Fruit fly (Drosophila melanogaster) whole organism, embryonic: ENCODE data around the gene Lgr3.
A peak's percentile ranks its signal among the peaks of the same experiment; 100 is the strongest.

Experiments
- CG1024 ChIP-seq: fragments of 200-800 bp; sonication (Bioruptor generic); IDR thresholded peaks from 2 replicates; pipeline ENCODE4 v1.3.6; 2022; ENCODE audit warnings: missing biosample characterization, missing genetic modification characterization
- CG10979 ChIP-seq: fragments of 200-800 bp; sonication (Bioruptor generic); optimal IDR thresholded peaks from 2 replicates; lab custom pipeline; 2018; ENCODE audit warnings: missing biosample characterization, mild to moderate bottlenecking, missing genetic modification characterization, moderate library complexity
- CG11456 ChIP-seq: fragments of 200-800 bp; sonication (Bioruptor generic); IDR thresholded peaks from 3 replicates; pipeline ENCODE4 v1.3.6; 2022; ENCODE audit warnings: missing biosample characterization, missing genetic modification characterization
- CG11504 ChIP-seq: fragments of 200-800 bp; sonication (Bioruptor generic); optimal IDR thresholded peaks from 3 replicates; lab custom pipeline; 2019; ENCODE audit warnings: missing biosample characterization, mild to moderate bottlenecking, missing genetic modification characterization, moderate library complexity
- CG1233 ChIP-seq: fragments of 200-800 bp; sonication (Bioruptor generic); optimal IDR thresholded peaks from 4 replicates; lab custom pipeline; 2018; ENCODE audit warnings: missing biosample characterization, mild to moderate bottlenecking, missing genetic modification characterization
- CG13775 ChIP-seq: fragments of 200-800 bp; sonication (Bioruptor generic); optimal IDR thresholded peaks from 3 replicates; lab custom pipeline; 2017; ENCODE audit warnings: missing biosample characterization, mild to moderate bottlenecking, missing genetic modification characterization
- CG13894 ChIP-seq: fragments of 200-800 bp; sonication (Bioruptor generic); optimal IDR thresholded peaks from 3 replicates; lab custom pipeline; 2018; ENCODE audit warnings: missing biosample characterization, mild to moderate bottlenecking, missing genetic modification characterization, moderate library complexity
- CG14014 ChIP-seq: fragments of 200-800 bp; sonication (Bioruptor generic); IDR thresholded peaks from 2 replicates; pipeline ENCODE4 v1.3.6; 2022; ENCODE audit warnings: missing biosample characterization, missing genetic modification characterization
- CG17385 ChIP-seq: fragments of 200-800 bp; sonication (Bioruptor generic); optimal IDR thresholded peaks from 3 replicates; lab custom pipeline; 2018; ENCODE audit warnings: missing biosample characterization, mild to moderate bottlenecking, missing genetic modification characterization
- CG17829 ChIP-seq: fragments of 200-800 bp; optimal IDR thresholded peaks from 2 replicates; lab custom pipeline; 2019; ENCODE audit warnings: missing biosample characterization, mild to moderate bottlenecking, missing genetic modification characterization, moderate library complexity
- CG31365 ChIP-seq: fragments of 200-800 bp; sonication (Bioruptor generic); optimal IDR thresholded peaks from 2 replicates; lab custom pipeline; 2018; ENCODE audit warnings: missing biosample characterization, mild to moderate bottlenecking, missing genetic modification characterization
- CG32767 ChIP-seq: fragments of 200-800 bp; sonication (Bioruptor generic); IDR thresholded peaks from 2 replicates; pipeline ENCODE4 v1.3.6; 2022; ENCODE audit warnings: missing biosample characterization, missing genetic modification characterization
- CG3281 ChIP-seq: fragments of 200-800 bp; sonication (Bioruptor generic); optimal IDR thresholded peaks from 3 replicates; lab custom pipeline; 2017; ENCODE audit warnings: missing biosample characterization, mild to moderate bottlenecking, missing genetic modification characterization
- CG34376 ChIP-seq: fragments of 200-800 bp; sonication (Bioruptor generic); optimal IDR thresholded peaks from 2 replicates; lab custom pipeline; 2018; ENCODE audit warnings: missing biosample characterization, mild to moderate bottlenecking, missing genetic modification characterization
- CG5180 ChIP-seq: fragments of 200-800 bp; sonication (Bioruptor generic); optimal IDR thresholded peaks from 3 replicates; lab custom pipeline; 2017; ENCODE audit warnings: missing biosample characterization, missing genetic modification characterization, mild to moderate bottlenecking, moderate library complexity, missing genetic modification reagents
- CG6683 ChIP-seq: fragments of 200-800 bp; sonication (Bioruptor generic); optimal IDR thresholded peaks from 2 replicates; lab custom pipeline; 2017; ENCODE audit warnings: missing biosample characterization, mild to moderate bottlenecking, missing genetic modification characterization, missing genetic modification reagents
- CG6689 ChIP-seq: fragments of 200-800 bp; sonication (Bioruptor generic); IDR thresholded peaks from 2 replicates; pipeline ENCODE4 v1.3.6; 2022; ENCODE audit warnings: missing biosample characterization, missing genetic modification characterization
- CG6854 ChIP-seq: fragments of 200-800 bp; sonication (Bioruptor generic); optimal IDR thresholded peaks from 3 replicates; lab custom pipeline; 2017; ENCODE audit warnings: missing biosample characterization, mild to moderate bottlenecking, missing genetic modification characterization
- CG7786 ChIP-seq: fragments of 200-800 bp; sonication (Bioruptor generic); optimal IDR thresholded peaks from 2 replicates; lab custom pipeline; 2016; ENCODE audit warnings: missing biosample characterization, missing genetic modification characterization
- CG8281 ChIP-seq: fragments of 200-800 bp; sonication (Bioruptor generic); optimal IDR thresholded peaks from 2 replicates; lab custom pipeline; 2018; ENCODE audit warnings: missing biosample characterization, mild to moderate bottlenecking, missing genetic modification characterization, moderate library complexity
- CrebB ChIP-seq: fragments of 200-800 bp; sonication (Bioruptor generic); optimal IDR thresholded peaks from 3 replicates; lab custom pipeline; 2018; ENCODE audit warnings: missing biosample characterization, mild to moderate bottlenecking, missing genetic modification characterization
- Dip3 ChIP-seq: fragments of 200-800 bp; sonication (Bioruptor generic); optimal IDR thresholded peaks from 3 replicates; lab custom pipeline; 2016; ENCODE audit warnings: missing biosample characterization, missing genetic modification characterization
- Dref ChIP-seq: fragments of 200-800 bp; sonication (Bioruptor generic); IDR thresholded peaks from 2 replicates; pipeline ENCODE4 v1.3.6; 2022; ENCODE audit warnings: missing biosample characterization, missing genetic modification characterization
- ERR ChIP-seq: fragments of 200-800 bp; sonication (Bioruptor generic); optimal IDR thresholded peaks from 2 replicates; lab custom pipeline; 2016; ENCODE audit warnings: missing biosample characterization, missing genetic modification characterization
- Ets97D ChIP-seq: fragments of 200-800 bp; sonication (Bioruptor generic); optimal IDR thresholded peaks from 3 replicates; lab custom pipeline; 2016; ENCODE audit warnings: missing biosample characterization, missing genetic modification characterization
- Fer1 ChIP-seq: fragments of 200-800 bp; sonication (Bioruptor generic); optimal IDR thresholded peaks from 2 replicates; lab custom pipeline; 2017; ENCODE audit warnings: missing biosample characterization, mild to moderate bottlenecking, missing genetic modification characterization
- Fer2 ChIP-seq: fragments of 200-800 bp; sonication (Bioruptor generic); optimal IDR thresholded peaks from 2 replicates; lab custom pipeline; 2018; ENCODE audit warnings: missing biosample characterization, mild to moderate bottlenecking, missing genetic modification characterization, moderate library complexity
- GATAe ChIP-seq: fragments of 200-800 bp; sonication (Bioruptor generic); conservative IDR thresholded peaks from 2 replicates; pipeline ENCODE4 v1.3.6; 2022; ENCODE audit warnings: missing biosample characterization, missing genetic modification characterization
- Hand ChIP-seq: fragments of 200-800 bp; sonication (Bioruptor generic); optimal IDR thresholded peaks from 2 replicates; lab custom pipeline; 2017; ENCODE audit warnings: mild to moderate bottlenecking, missing biosample characterization, missing genetic modification reagents, missing genetic modification characterization
- HmgZ ChIP-seq: fragments of 200-800 bp; sonication (Bioruptor generic); optimal IDR thresholded peaks from 2 replicates; lab custom pipeline; 2018; ENCODE audit warnings: missing biosample characterization, mild to moderate bottlenecking, missing genetic modification characterization
- Max ChIP-seq: fragments of 200-800 bp; sonication (Bioruptor generic); optimal IDR thresholded peaks from 2 replicates; lab custom pipeline; 2016; ENCODE audit warnings: missing biosample characterization, mild to moderate bottlenecking, missing genetic modification characterization
- Med ChIP-seq: fragments of 200-800 bp; sonication (Bioruptor generic); peaks from one replicate; lab custom pipeline; 2016; ENCODE audit warnings: missing biosample characterization, missing genetic modification characterization, mild to moderate bottlenecking, inconsistent platforms, moderate library complexity
- PHDP ChIP-seq: fragments of 200-800 bp; sonication (Bioruptor generic); optimal IDR thresholded peaks from 3 replicates; lab custom pipeline; 2018; ENCODE audit warnings: missing biosample characterization, mild to moderate bottlenecking, missing genetic modification characterization, moderate library complexity
- Taf1 ChIP-seq: fragments of 200-800 bp; sonication (Bioruptor generic); IDR thresholded peaks from 2 replicates; pipeline ENCODE4 v1.3.6; 2022; ENCODE audit warnings: missing biosample characterization, missing genetic modification characterization
- Xbp1 ChIP-seq: fragments of 200-800 bp; sonication (Bioruptor generic); optimal IDR thresholded peaks from 3 replicates; lab custom pipeline; 2016; ENCODE audit warnings: missing biosample characterization, mild to moderate bottlenecking, missing genetic modification characterization
- chinmo ChIP-seq: fragments of 200-800 bp; sonication (Bioruptor generic); IDR thresholded peaks from 4 replicates; pipeline ENCODE4 v1.3.6; 2022; ENCODE audit warnings: missing biosample characterization, missing genetic modification characterization; ENCODE audit not compliant: partially characterized antibody
- dimm ChIP-seq: fragments of 200-800 bp; sonication (Bioruptor generic); IDR thresholded peaks from 2 replicates; pipeline ENCODE4 v1.3.6; 2022; ENCODE audit warnings: missing biosample characterization, missing genetic modification characterization
- esg ChIP-seq: fragments of 200-800 bp; sonication (Bioruptor generic); conservative IDR thresholded peaks from 2 replicates; pipeline ENCODE4 v1.3.6; 2022; ENCODE audit warnings: missing biosample characterization, missing genetic modification characterization
- eve ChIP-seq, 2 experiments: fragments of >200 bp; optimal IDR thresholded peaks; 2 replicates each; lab custom pipeline; 2017; ENCODE audit warnings: missing biosample characterization in 2 of 2, missing genetic modification characterization in 2 of 2
- hkb ChIP-seq, 2 experiments: fragments of 200-800 bp in 1 of 2; fragments of >200 bp in 1 of 2; sonication (Bioruptor generic) in 1 of 2; IDR thresholded peaks in 1 of 2; optimal IDR thresholded peaks in 1 of 2; 2 replicates each; pipeline versions ENCODE4 v1.3.6 to Lab custom; 2017 to 2022; ENCODE audit warnings: missing biosample characterization in 1 of 2, missing genetic modification characterization in 1 of 2
- inv ChIP-seq: fragments of 200-800 bp; sonication (Bioruptor generic); IDR thresholded peaks from 2 replicates; pipeline ENCODE4 v1.3.6; 2022; ENCODE audit warnings: missing biosample characterization, missing genetic modification characterization; ENCODE audit not compliant: partially characterized antibody
- jigr1 ChIP-seq: fragments of 200-800 bp; sonication (Bioruptor generic); IDR thresholded peaks from 3 replicates; pipeline ENCODE4 v1.3.6; 2022; ENCODE audit warnings: missing biosample characterization, missing genetic modification characterization
- onecut ChIP-seq: fragments of 200-800 bp; sonication (Bioruptor generic); IDR thresholded peaks from 2 replicates; pipeline ENCODE4 v1.3.6; 2022; ENCODE audit warnings: missing biosample characterization, missing genetic modification characterization
- peb ChIP-seq: fragments of 200-800 bp; sonication (Bioruptor generic); IDR thresholded peaks from 2 replicates; pipeline ENCODE4 v1.3.6; 2022; ENCODE audit warnings: missing biosample characterization, missing genetic modification characterization
- sens ChIP-seq: fragments of 200-800 bp; sonication (Bioruptor generic); peaks from one replicate; lab custom pipeline; 2016; ENCODE audit warnings: missing biosample characterization, missing genetic modification characterization
- ssp ChIP-seq: fragments of 200-800 bp; sonication (Bioruptor generic); IDR thresholded peaks from 2 replicates; pipeline ENCODE4 v1.3.6; 2022; ENCODE audit warnings: missing biosample characterization, missing genetic modification characterization
- tin ChIP-seq: fragments of 200-800 bp; sonication (Bioruptor generic); optimal IDR thresholded peaks from 3 replicates; lab custom pipeline; 2016; ENCODE audit warnings: missing biosample characterization, missing genetic modification characterization
- tx ChIP-seq: fragments of 200-800 bp; sonication (Bioruptor generic); optimal IDR thresholded peaks from 2 replicates; lab custom pipeline; 2016; ENCODE audit warnings: missing biosample characterization, missing genetic modification characterization
- wor ChIP-seq: fragments of 200-800 bp; sonication (Bioruptor generic); IDR thresholded peaks from 2 replicates; pipeline ENCODE4 v1.3.6; 2022; ENCODE audit warnings: missing biosample characterization, missing genetic modification characterization
- zen2 ChIP-seq: fragments of 200-800 bp; sonication (Bioruptor generic); IDR thresholded peaks from 3 replicates; pipeline ENCODE4 v1.3.6; 2022; ENCODE audit warnings: missing biosample characterization, missing genetic modification characterization; ENCODE audit not compliant: partially characterized antibody
- zfh2 ChIP-seq: fragments of 200-800 bp; sonication (Bioruptor generic); optimal IDR thresholded peaks from 2 replicates; lab custom pipeline; 2016; ENCODE audit warnings: missing biosample characterization, missing genetic modification characterization

The Lgr3 gene

dm6 chr3R:25640463-25640862 is 25.1 kb upstream of the Lgr3 start (continued):
- TF ChIP-seq Dip3 (GFP tag; lab: Kevin White, UChicago) (no peak), hkb (optimal IDR thresholded peaks at IDR 0.05; lab: Kevin White, UChicago) (no peak), hkb (GFP tag; IDR thresholded peaks at IDR 0.05; lab: Robert Waterston, UW) (peak; percentile 64; the same call in 1 of the 2 replicates), jigr1 (0 out of 3 replicates have a peak, but pooled peaks have one; percentile 61), ERR (GFP tag; lab: Kevin White, UChicago) (no peak), Med (GFP tag; lab: Kevin White, UChicago) (peak; percentile 84), zfh2 (GFP tag; lab: Kevin White, UChicago) (no peak), onecut (GFP tag; lab: Robert Waterston, UW) (0 out of 2 replicates have a peak, but pooled peaks have one; percentile 18), Xbp1 (GFP tag; lab: Kevin White, UChicago) (peak; percentile 59), HmgZ (no peak), Max (GFP tag; lab: Kevin White, UChicago) (peak; percentile 55), GATAe (GFP tag; lab: Robert Waterston, UW) (no peak), CG17385 (peak; percentile 29), esg (GFP tag; lab: Robert Waterston, UW) (peak; percentile 41; the same call in 1 of the 2 replicates), Taf1 (GFP tag; lab: Robert Waterston, UW) (0 out of 2 replicates have a peak, but pooled peaks have one; percentile 15), CG17829 (tag; lab: Kevin White, UChicago) (peak; percentile 77), CG13894 (no peak), CG11504 (tag; lab: Kevin White, UChicago) (peak; percentile 76), Hand (GFP tag; lab: Kevin White, UChicago) (no peak), inv (no peak), CrebB (tag; lab: Kevin White, UChicago) (no peak), wor (GFP tag; lab: Robert Waterston, UW) (0 out of 2 replicates have a peak, but pooled peaks have one; percentile 11), CG1233 (GFP tag; lab: Kevin White, UChicago) (no peak), CG3281 (GFP tag; lab: Kevin White, UChicago) (peak; percentile 14), CG1024 (no peak), Ets97D (no peak), CG5180 (GFP tag; lab: Kevin White, UChicago) (no peak), eve (GFP tag; optimal IDR thresholded peaks at IDR 0.05; lab: Kevin White, UChicago) (no peak), CG10979 (tag; lab: Kevin White, UChicago) (peak; percentile 77), CG6689 (peak; percentile 66), sens (GFP tag; lab: Kevin White, UChicago) (peak; percentile 92), CG7786 (GFP tag; lab: Kevin White, UChicago) (no peak), CG6854 (no peak), CG6683 (GFP tag; lab: Kevin White, UChicago) (no peak), ssp (GFP tag; lab: Robert Waterston, UW) (peak; percentile 22; the same call in 1 of the 2 replicates), CG13775 (peak; percentile 43), chinmo (GFP tag; lab: Robert Waterston, UW) (no peak), peb (peak; percentile 30; the same call in 1 of the 2 replicates), tin (GFP tag; lab: Kevin White, UChicago) (peak; percentile 35), Fer2 (tag; lab: Kevin White, UChicago) (no peak), dimm (no peak), CG8281 (tag; lab: Kevin White, UChicago) (no peak), CG11456 (GFP tag; lab: Robert Waterston, UW) (no peak), PHDP (peak; percentile 35), CG31365 (tag; lab: Kevin White, UChicago) (no peak), tx (GFP tag; lab: Kevin White, UChicago) (no peak), Dref (GFP tag; lab: Robert Waterston, UW) (no peak), CG32767 (no peak), Fer1 (GFP tag; lab: Kevin White, UChicago) (no peak), CG14014 (GFP tag; lab: Robert Waterston, UW) (no peak), CG34376 (no peak), zen2 (GFP tag; lab: Robert Waterston, UW) (no peak)
